Worm (Caenorhabditis elegans) whole organism, mixed stage, embryonic: ENCODE results near the gene srbc-33.

Experiments used
- blmp-1 ChIP-seq: fragments of 150-350 bp; optimal IDR thresholded peaks from 2 replicates; lab custom pipeline; 2014; ENCODE audit warnings: missing biosample characterization, missing genetic modification characterization
- ces-1 ChIP-seq: fragments of 150-350 bp; optimal IDR thresholded peaks from 2 replicates; lab custom pipeline; 2014; ENCODE audit warnings: missing biosample characterization, missing genetic modification reagents, missing genetic modification characterization
- lsy-2 ChIP-seq: fragments of 150-350 bp; optimal IDR thresholded peaks from 2 replicates; lab custom pipeline; 2014; ENCODE audit warnings: missing biosample characterization, missing genetic modification characterization
- mls-2 ChIP-seq: sonication (generic microtip); optimal IDR thresholded peaks from 2 replicates; lab custom pipeline; 2016; ENCODE audit warnings: mild to moderate bottlenecking, missing genetic modification characterization, moderate library complexity, missing compliant biosample characterization
- nhr-12 ChIP-seq: fragments of 150-350 bp; optimal IDR thresholded peaks from 2 replicates; lab custom pipeline; 2014; ENCODE audit warnings: missing biosample characterization, missing genetic modification characterization
- snpc-4 ChIP-seq: fragments of 150-350 bp; optimal IDR thresholded peaks from 2 replicates; lab custom pipeline; 2014; ENCODE audit warnings: missing biosample characterization, missing genetic modification characterization
- unc-62 ChIP-seq: fragments of 150-350 bp; optimal IDR thresholded peaks from 2 replicates; lab custom pipeline; 2014; ENCODE audit warnings: missing biosample characterization, missing genetic modification reagents, missing genetic modification characterization

DNA sequence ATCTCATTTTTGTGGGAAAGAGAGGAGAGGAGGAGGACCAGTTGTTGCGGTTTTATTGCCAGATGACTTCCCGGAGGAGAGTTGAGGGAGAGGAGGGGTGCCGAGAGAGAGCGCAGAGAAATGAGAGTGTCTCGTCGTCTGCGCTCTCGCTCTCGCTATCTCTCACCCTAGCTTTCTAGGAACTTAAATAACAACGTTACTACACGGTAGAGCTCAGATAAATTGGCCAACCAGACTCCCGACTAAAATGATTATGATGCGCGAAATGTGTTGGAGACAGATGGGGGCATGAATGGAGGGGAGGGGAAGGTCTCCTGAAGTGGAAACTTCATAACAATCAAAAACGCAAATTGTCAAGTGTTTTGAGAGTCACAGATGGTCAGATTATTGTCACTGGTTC is 30.0 kb downstream of the srbc-33 start:
- TF ChIP-seq mls-2 = no peak
- no peak for TF ChIP-seq snpc-4 (tag; lab: Kevin White, UChicago)
- peak; percentile 93 for TF ChIP-seq ces-1 (GFP tag; lab: Kevin White, UChicago)
- TF ChIP-seq unc-62 (GFP tag; lab: Kevin White, UChicago) = no peak
- TF ChIP-seq blmp-1 (tag; lab: Kevin White, UChicago) = no peak
- no peak for TF ChIP-seq nhr-12 (tag; lab: Kevin White, UChicago)
- TF ChIP-seq lsy-2 (tag; lab: Kevin White, UChicago) = no peak
